Fruit fly (Drosophila melanogaster): ENCODE data around the gene CG6171.

CG6171 gene

DNA sequence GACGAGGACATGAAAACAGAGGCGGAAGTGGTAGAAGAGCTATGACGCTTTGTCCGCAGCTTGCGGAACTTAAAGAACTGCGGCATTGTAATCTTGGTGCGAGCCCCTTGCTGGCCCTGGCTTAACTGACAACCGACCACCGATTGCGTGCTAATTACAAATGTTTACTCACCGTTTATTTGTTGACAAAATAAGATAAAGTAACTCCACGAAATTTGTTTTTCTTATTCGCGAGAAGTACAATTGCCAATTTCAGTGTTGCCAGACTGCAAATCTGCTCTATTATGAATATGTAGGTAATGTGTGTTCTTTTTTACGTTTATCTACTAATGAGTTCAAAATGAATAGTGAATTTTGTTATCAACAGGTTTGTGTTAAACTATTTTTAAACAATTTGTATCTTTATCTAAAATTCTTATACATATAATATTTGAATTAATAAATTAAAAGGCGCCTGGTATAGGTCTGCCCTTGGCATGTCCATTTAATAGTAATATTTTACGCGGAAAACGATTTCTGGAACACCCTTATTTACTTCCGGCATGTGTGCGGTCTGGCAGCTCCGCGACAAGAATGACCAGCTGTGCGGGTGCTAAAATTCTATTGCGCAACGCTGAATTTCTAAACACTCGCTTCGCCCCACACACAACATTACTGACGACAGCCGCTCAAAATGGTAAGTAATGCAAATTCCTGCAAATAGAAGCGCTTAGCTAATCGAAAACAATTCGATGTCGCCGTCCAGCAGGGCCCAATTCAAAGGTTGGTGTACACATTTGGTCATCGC lies 6.8 kb downstream of the CG6171 start, which contains the start of the genes Atg4b and Hibch (continued):
- peak; percentile 76 for TF ChIP-seq CG8388 (GFP tag; optimal IDR thresholded peaks at IDR 0.05)
- peak; percentile 48 for TF ChIP-seq Sry-β (GFP tag; optimal IDR thresholded peaks at IDR 0.05)
- TF ChIP-seq CG4424 (GFP tag; optimal IDR thresholded peaks at IDR 0.05) = peak; percentile 83
- TF ChIP-seq Chrac-16 (GFP tag; optimal IDR thresholded peaks at IDR 0.05) = peak; percentile 79
- no peak for TF ChIP-seq gce (GFP tag; IDR thresholded peaks at IDR 0.05)
- TF ChIP-seq Meics (GFP tag; optimal IDR thresholded peaks at IDR 0.05) = peak; percentile 90
- TF ChIP-seq Dip3 (GFP tag; optimal IDR thresholded peaks at IDR 0.05) = peak; percentile 48
- TF ChIP-seq CG30431 (GFP tag; optimal IDR thresholded peaks at IDR 0.05) = peak; percentile 70
- TF ChIP-seq lola (GFP tag; optimal IDR thresholded peaks at IDR 0.05) = peak in 1 of 3 experiments; percentile 86
- no peak for TF ChIP-seq nerfin-2 (GFP tag; IDR thresholded peaks at IDR 0.05; ENCODE audit: partially characterized antibody)
- no peak for TF ChIP-seq sd (tag; optimal IDR thresholded peaks at IDR 0.05)
- TF ChIP-seq tap (tag; optimal IDR thresholded peaks at IDR 0.05) = no peak
- TF ChIP-seq CG6813 (GFP tag; optimal IDR thresholded peaks at IDR 0.05) = peak; percentile 54
- no peak for TF ChIP-seq gfzf (GFP tag; optimal IDR thresholded peaks at IDR 0.05)
- peak; percentile 80 for TF ChIP-seq CG1233 (GFP tag; optimal IDR thresholded peaks at IDR 0.05)
- peak; percentile 66 for TF ChIP-seq B-H1 (GFP tag; IDR thresholded peaks at IDR 0.05)
- TF ChIP-seq ato (GFP tag; IDR thresholded peaks at IDR 0.05; ENCODE audit: partially characterized antibody) = peak; percentile 58; the same call in 1 of the 2 replicates
- no peak for TF ChIP-seq Sox102F (GFP tag; optimal IDR thresholded peaks at IDR 0.05)
- TF ChIP-seq dmrt99B (tag; optimal IDR thresholded peaks at IDR 0.05) = no peak
- peak; percentile 89 for TF ChIP-seq Rfx (GFP tag; IDR thresholded peaks at IDR 0.05)
- TF ChIP-seq Abd-B (GFP tag; optimal IDR thresholded peaks at IDR 0.05) = no peak
- TF ChIP-seq Rx (GFP tag; IDR thresholded peaks at IDR 0.05) = peak; percentile 71; the same call in 1 of the 2 replicates
- peak; percentile 74 for TF ChIP-seq stc (GFP tag; IDR thresholded peaks at IDR 0.05)
- TF ChIP-seq Dfd (GFP tag; optimal IDR thresholded peaks at IDR 0.05) = no peak
- no peak for TF ChIP-seq usp (GFP tag; optimal IDR thresholded peaks at IDR 0.05)
- no peak for TF ChIP-seq Dip2 (GFP tag; IDR thresholded peaks at IDR 0.05)
- TF ChIP-seq hkb (optimal IDR thresholded peaks at IDR 0.05) = no peak
- TF ChIP-seq hkb (GFP tag; IDR thresholded peaks at IDR 0.05) = peak; percentile 57; the same call in 1 of the 2 replicates
- no peak for TF ChIP-seq CG4707 (GFP tag; optimal IDR thresholded peaks at IDR 0.05)
- TF ChIP-seq CG12769 (tag; optimal IDR thresholded peaks at IDR 0.05) = no peak
- no peak for TF ChIP-seq inv (GFP tag; IDR thresholded peaks at IDR 0.05; ENCODE audit: partially characterized antibody)
- TF ChIP-seq CG8944 (GFP tag; optimal IDR thresholded peaks at IDR 0.05) = peak; percentile 38
- TF ChIP-seq Doc2 (GFP tag; IDR thresholded peaks at IDR 0.05) = no peak
- TF ChIP-seq cad (GFP tag; optimal IDR thresholded peaks at IDR 0.05) = no peak
- no peak for TF ChIP-seq Mes4 (GFP tag; optimal IDR thresholded peaks at IDR 0.05)
- TF ChIP-seq CG18011 (GFP tag; optimal IDR thresholded peaks at IDR 0.05) = peak; percentile 58
- no peak for TF ChIP-seq gsb-n (tag; optimal IDR thresholded peaks at IDR 0.05)
- TF ChIP-seq h (optimal IDR thresholded peaks at IDR 0.05) = no peak
- TF ChIP-seq CG13624 (GFP tag; optimal IDR thresholded peaks at IDR 0.05) = peak; percentile 81
- TF ChIP-seq slou (GFP tag; optimal IDR thresholded peaks at IDR 0.05) = peak; percentile 79
- TF ChIP-seq NC2β (GFP tag; optimal IDR thresholded peaks at IDR 0.05) = no peak
- TF ChIP-seq CG4820 (GFP tag; optimal IDR thresholded peaks at IDR 0.05) = peak; percentile 76
- peak; percentile 48; the same call in 1 of the 2 replicates for TF ChIP-seq CG11696 (GFP tag; IDR thresholded peaks at IDR 0.05)
- TF ChIP-seq gro (GFP tag; optimal IDR thresholded peaks at IDR 0.05) = no peak
- no peak for TF ChIP-seq Trl (optimal IDR thresholded peaks at IDR 0.05)
- no peak for TF ChIP-seq Trl (GFP tag; optimal IDR thresholded peaks at IDR 0.05)
- peak; percentile 84 for TF ChIP-seq gcm (GFP tag; optimal IDR thresholded peaks at IDR 0.05)
- TF ChIP-seq run (tag; optimal IDR thresholded peaks at IDR 0.05) = no peak
- TF ChIP-seq Fer2 (tag; optimal IDR thresholded peaks at IDR 0.05) = peak; percentile 86
- TF ChIP-seq Lpt (GFP tag; optimal IDR thresholded peaks at IDR 0.05) = no peak

Data from whole organism, embryonic.